Worm (Caenorhabditis elegans) whole organism, midembryonic: ENCODE measurements around the gene C48B4.12.

Experiments used
- T22C8.4 ChIP-seq: fragments of 200-800 bp; sonication (Bioruptor generic); IDR thresholded peaks from 2 replicates; pipeline ENCODE4 v1.3.6; 2022; ENCODE audit warnings: missing genetic modification characterization, missing compliant biosample characterization
- flt-1 ChIP-seq: fragments of 200-800 bp; sonication (Bioruptor generic); IDR thresholded peaks from 2 replicates; pipeline ENCODE4 v1.3.6; 2022; ENCODE audit warnings: missing genetic modification characterization, missing compliant biosample characterization
- ztf-29 ChIP-seq: fragments of 200-800 bp; sonication (Bioruptor generic); IDR thresholded peaks from 2 replicates; pipeline ENCODE4 v1.3.6; 2022; ENCODE audit warnings: missing genetic modification reagents, missing genetic modification characterization, missing compliant biosample characterization

DNA sequence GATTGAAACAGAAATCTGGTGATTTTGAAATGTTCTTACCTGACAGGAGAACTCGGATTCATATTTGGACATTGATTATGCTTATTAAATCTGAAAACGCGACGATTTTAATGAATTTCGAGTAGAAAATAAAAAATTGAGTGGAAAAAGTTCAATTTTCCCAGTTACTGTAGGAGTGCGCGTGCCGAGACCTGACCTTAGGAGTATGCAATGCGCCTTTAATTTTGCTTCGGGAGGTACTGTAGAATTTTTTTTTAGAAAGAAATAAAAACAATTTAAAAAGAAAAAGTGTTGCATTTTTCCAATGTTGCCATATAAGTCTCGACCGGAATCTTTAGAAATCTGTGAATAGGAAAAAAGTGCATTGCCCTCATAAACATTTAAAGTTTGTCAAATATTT, 31.2 kb upstream of the C48B4.12 start, which contains the start of gene C48B4.11:
- no peak for TF ChIP-seq flt-1 (GFP tag; lab: Robert Waterston, UW)
- no peak for TF ChIP-seq ztf-29 (GFP tag; lab: Robert Waterston, UW)
- no peak for TF ChIP-seq T22C8.4 (GFP tag; lab: Robert Waterston, UW)
